Worm (Caenorhabditis elegans) whole organism, L4 larva: ENCODE measurements around the gene ced-4.

ENCODE experiments used
- aly-2 ChIP-seq: sonication (generic microtip); optimal IDR thresholded peaks from 2 replicates; lab custom pipeline; 2018; ENCODE audit warnings: missing biosample characterization, missing genetic modification characterization
- ama-1 ChIP-seq: fragments of 150-350 bp; optimal IDR thresholded peaks from 2 replicates; lab custom pipeline; 2014; ENCODE audit warnings: inconsistent platforms, mixed read lengths
- ceh-32 ChIP-seq: sonication (generic microtip); optimal IDR thresholded peaks from 2 replicates; lab custom pipeline; 2016; ENCODE audit warnings: mild to moderate bottlenecking, missing genetic modification characterization, missing compliant biosample characterization; ENCODE audit not compliant: poor library complexity
- daf-12 ChIP-seq: fragments of 150-350 bp; optimal IDR thresholded peaks from 2 replicates; lab custom pipeline; 2014; ENCODE audit warnings: missing biosample characterization, missing genetic modification reagents, missing genetic modification characterization
- fos-1 ChIP-seq: fragments of 150-350 bp; optimal IDR thresholded peaks from 2 replicates; lab custom pipeline; 2014; ENCODE audit warnings: missing biosample characterization, missing genetic modification characterization
- lin-13 ChIP-seq: fragments of 150-350 bp; optimal IDR thresholded peaks from 2 replicates; lab custom pipeline; 2014; ENCODE audit warnings: missing biosample characterization, missing genetic modification reagents, missing genetic modification characterization
- madf-9 ChIP-seq: fragments of 200-800 bp; sonication (Bioruptor generic); conservative IDR thresholded peaks from 2 replicates; pipeline ENCODE4 v1.3.6; 2022; ENCODE audit warnings: missing genetic modification reagents, missing genetic modification characterization, missing compliant biosample characterization
- saeg-2 ChIP-seq: fragments of 200-800 bp; sonication (Bioruptor generic); IDR thresholded peaks from 2 replicates; pipeline ENCODE4 v1.3.6; 2022; ENCODE audit warnings: missing genetic modification reagents, missing genetic modification characterization, missing compliant biosample characterization
- unc-39 ChIP-seq: sonication (generic microtip); optimal IDR thresholded peaks from 2 replicates; lab custom pipeline; 2017; ENCODE audit warnings: missing biosample characterization, missing genetic modification characterization
- unc-62 ChIP-seq, 3 experiments: fragments of 150-350 bp in 1 of 3; sonication (generic microtip); optimal IDR thresholded peaks in 2 of 3; peaks in 1 of 3; 1 replicate in 1 of 3; 2 replicates in 2 of 3; lab custom pipeline; 2014 to 2017; ENCODE audit warnings: missing biosample characterization in 3 of 3, missing genetic modification characterization in 3 of 3, missing genetic modification reagents in 3 of 3, missing genotype in 1 of 3
- vab-7 ChIP-seq: fragments of 200-800 bp; sonication (Bioruptor generic); IDR thresholded peaks from 2 replicates; pipeline ENCODE4 v1.3.6; 2022; ENCODE audit warnings: missing genetic modification reagents, missing genetic modification characterization, missing compliant biosample characterization
- ztf-11 ChIP-seq: fragments of 150-350 bp; optimal IDR thresholded peaks from 2 replicates; lab custom pipeline; 2014; ENCODE audit warnings: missing biosample characterization, missing genetic modification characterization

- TF ChIP-seq saeg-2 (GFP tag; lab: Robert Waterston, UW), result no peak
- no peak for TF ChIP-seq lin-13 (GFP tag; lab: Kevin White, UChicago)
- no peak for TF ChIP-seq daf-12
- TF ChIP-seq aly-2 (tag; lab: Kevin White, UChicago), result no peak
- no peak for TF ChIP-seq ztf-11
- TF ChIP-seq unc-62 (GFP tag; optimal IDR thresholded peaks at IDR 0.05 in 1 of 2; lab: Kevin White, UChicago), result no peak
- TF ChIP-seq unc-62 (tag; optimal IDR thresholded peaks at IDR 0.05; lab: Kevin White, UChicago), result no peak
- TF ChIP-seq vab-7 (GFP tag; lab: Robert Waterston, UW), result no peak
- TF ChIP-seq ama-1 (lab: Kevin White, UChicago), result no peak
- no peak for TF ChIP-seq fos-1 (tag; lab: Kevin White, UChicago)
- no peak for TF ChIP-seq madf-9 (GFP tag; lab: Robert Waterston, UW)
- TF ChIP-seq unc-39 (tag; lab: Kevin White, UChicago), result no peak
- no peak for TF ChIP-seq ceh-32 (tag; lab: Kevin White, UChicago)
These were observed 47.0 kb downstream of the ced-4 start, which contains the start of gene nhl-2 for ce11 chrIII:4899035-4899578.
